Worm (Caenorhabditis elegans): ENCODE results near the gene C55A6.12.

ce11 chrV:11459255-11459654 lies 43.7 kb downstream of the C55A6.12 start, which contains the start of gene T11F9.1:
- TF ChIP-seq ama-1 (optimal IDR thresholded peaks at IDR 0.05), result no peak
- no peak for TF ChIP-seq ama-1 (GFP tag; optimal IDR thresholded peaks at IDR 0.05)
- no peak for TF ChIP-seq pha-4 (tag; optimal IDR thresholded peaks at IDR 0.05)
- TF ChIP-seq unc-62 (GFP tag; optimal IDR thresholded peaks at IDR 0.05), result no peak
- TF ChIP-seq sptf-2 (GFP tag; optimal IDR thresholded peaks at IDR 0.05), result no peak

Data from whole organism, young adult.